Worm (Caenorhabditis elegans): Measurements from ENCODE around the gene srlf-26.

Gene srlf-26

DNA sequence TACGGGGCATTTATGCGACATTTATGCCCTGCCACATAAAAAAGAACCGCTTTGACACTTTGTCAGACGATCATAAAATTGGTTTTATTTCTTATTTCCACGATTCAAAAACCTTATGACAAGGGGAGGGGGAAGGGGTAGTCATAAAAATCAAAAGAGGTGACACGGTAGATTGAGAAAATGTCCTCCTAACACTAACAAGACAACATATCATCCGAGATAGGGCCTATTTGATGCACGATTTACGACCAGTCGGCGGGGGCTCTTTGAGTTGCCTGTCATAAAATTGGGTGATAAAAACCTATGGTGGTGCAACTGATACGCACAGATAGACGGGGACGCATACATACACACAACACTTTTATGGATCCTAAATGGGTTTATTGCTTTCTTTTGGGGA, 29.1 kb downstream of the srlf-26 start:
- TF ChIP-seq elt-2 (tag; optimal IDR thresholded peaks at IDR 0.05) (peak; percentile 89), tbx-7 (tag; optimal IDR thresholded peaks at IDR 0.05) (no peak), unc-55 (GFP tag; optimal IDR thresholded peaks at IDR 0.05) (peak; percentile 38), syd-9 (tag; optimal IDR thresholded peaks at IDR 0.05) (no peak), tbx-2 (tag; optimal IDR thresholded peaks at IDR 0.05) (peak; percentile 1), pqm-1 (tag; optimal IDR thresholded peaks at IDR 0.05) (peak; percentile 17), ceh-22 (tag; optimal IDR thresholded peaks at IDR 0.05) (no peak)

DNA sequence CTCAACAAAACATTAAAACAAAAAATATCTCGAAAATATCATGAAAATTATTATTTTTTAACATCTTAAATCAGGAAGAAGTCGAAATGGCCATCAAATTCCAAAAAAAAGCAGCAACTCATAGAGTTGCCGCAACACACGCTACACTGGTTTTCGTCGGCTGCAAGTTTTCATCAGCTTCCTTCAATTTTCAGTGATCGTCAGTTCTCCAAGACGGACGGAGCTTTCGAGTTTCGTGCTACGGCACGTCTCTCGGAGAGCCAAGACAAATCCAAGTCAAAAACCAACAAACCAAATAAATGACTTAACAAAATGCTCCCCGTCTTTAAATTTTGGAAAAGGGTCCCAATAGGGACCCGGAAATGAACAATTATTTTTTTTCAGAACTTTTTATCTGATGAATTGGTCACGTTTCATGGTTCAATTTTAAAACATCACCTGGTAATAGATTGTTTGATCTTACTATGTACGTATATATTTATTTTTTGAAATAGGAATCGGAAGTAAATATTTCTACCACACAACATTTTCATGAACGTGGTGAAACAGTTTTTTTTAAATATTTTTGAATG, 30.4 kb downstream of the srlf-26 start:
- no peak for TF ChIP-seq ceh-30 (tag; optimal IDR thresholded peaks at IDR 0.05)
- no peak for TF ChIP-seq ceh-24 (tag; optimal IDR thresholded peaks at IDR 0.05)
- TF ChIP-seq gmeb-2 (tag; optimal IDR thresholded peaks at IDR 0.05), result no peak
- TF ChIP-seq ceh-19 (GFP tag; optimal IDR thresholded peaks at IDR 0.05), result no peak
- no peak for TF ChIP-seq fkh-10 (GFP tag; optimal IDR thresholded peaks at IDR 0.05)
- TF ChIP-seq ceh-6 (GFP tag; optimal IDR thresholded peaks at IDR 0.05), result no peak
- TF ChIP-seq T23F11.4 (GFP tag; optimal IDR thresholded peaks at IDR 0.05), result no peak
- TF ChIP-seq rnt-1 (tag; optimal IDR thresholded peaks at IDR 0.05), result no peak
- no peak for TF ChIP-seq unc-3 (GFP tag; conservative IDR thresholded peaks at IDR 0.05)
- TF ChIP-seq unc-3 (tag; optimal IDR thresholded peaks at IDR 0.05), result no peak
- no peak for TF ChIP-seq ceh-45 (GFP tag; IDR thresholded peaks at IDR 0.05)
- TF ChIP-seq dve-1 (tag; optimal IDR thresholded peaks at IDR 0.05), result no peak
- no peak for TF ChIP-seq ceh-9 (tag; optimal IDR thresholded peaks at IDR 0.05)
- TF ChIP-seq sdc-2 (tag; optimal IDR thresholded peaks at IDR 0.05), result no peak
- TF ChIP-seq ama-1 (optimal IDR thresholded peaks at IDR 0.05), result no peak

DNA sequence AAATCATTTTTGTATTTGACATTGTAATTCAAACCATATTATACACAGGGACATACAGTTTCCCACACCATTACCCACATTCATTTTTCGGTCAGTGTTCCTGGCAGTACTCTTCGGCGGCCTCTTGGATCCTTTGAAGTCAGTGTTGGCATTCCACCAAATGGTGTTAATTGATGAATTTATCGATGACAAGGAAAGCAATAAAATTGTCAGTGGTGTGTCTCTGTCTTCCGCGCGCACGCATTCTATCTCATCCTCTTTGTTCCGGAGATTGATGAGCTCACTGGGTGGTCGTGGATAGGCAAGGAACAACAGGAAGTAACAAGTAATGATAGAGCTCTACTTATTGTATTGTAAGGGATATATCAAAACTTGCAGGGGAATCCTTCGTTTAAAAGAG, 31.6 kb downstream of the srlf-26 start:
- TF ChIP-seq ceh-24 (tag; optimal IDR thresholded peaks at IDR 0.05), result no peak
- TF ChIP-seq ref-2 (tag; optimal IDR thresholded peaks at IDR 0.05), result no peak
- no peak for TF ChIP-seq K09A11.1 (tag; optimal IDR thresholded peaks at IDR 0.05; ENCODE audit: insufficient read depth)
- TF ChIP-seq hlh-6 (tag; optimal IDR thresholded peaks at IDR 0.05), result no peak
- peak; percentile 77 for TF ChIP-seq unc-55 (GFP tag; optimal IDR thresholded peaks at IDR 0.05)
- no peak for TF ChIP-seq gmeb-2 (tag; optimal IDR thresholded peaks at IDR 0.05)
- no peak for TF ChIP-seq ceh-48 (tag; optimal IDR thresholded peaks at IDR 0.05)
- TF ChIP-seq hlh-8 (tag; optimal IDR thresholded peaks at IDR 0.05), result no peak
- TF ChIP-seq zip-5 (tag; optimal IDR thresholded peaks at IDR 0.05), result no peak

DNA sequence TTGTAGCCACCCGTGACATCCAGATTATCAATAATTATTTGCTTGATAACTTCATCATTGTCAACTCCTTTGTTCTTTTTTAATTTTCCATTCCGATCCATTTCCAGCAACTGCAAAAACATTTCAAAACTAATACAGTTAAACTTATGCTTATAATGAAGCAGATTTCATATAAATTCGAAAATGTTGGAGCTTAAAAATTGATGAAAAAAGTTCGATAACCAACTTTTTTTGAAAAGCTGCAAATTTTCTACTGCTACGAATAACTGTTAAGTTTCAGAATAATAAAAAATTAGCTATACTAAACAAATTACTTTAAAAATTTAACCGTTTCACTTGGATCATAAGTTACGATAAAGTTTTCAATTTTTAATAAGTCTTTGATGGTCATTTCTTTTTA, 37.5 kb downstream of the srlf-26 start, which contains the start of gene C47A4.1:
TSS of gene C47A4.1 (minus strand) at position 101 of the 400 bp plus-strand sequence.
- TF ChIP-seq npax-4 (tag; optimal IDR thresholded peaks at IDR 0.05), result no peak
- TF ChIP-seq ceh-2 (tag; optimal IDR thresholded peaks at IDR 0.05), result no peak
- TF ChIP-seq sox-4 (tag; optimal IDR thresholded peaks at IDR 0.05), result no peak
- no peak for TF ChIP-seq hlh-6 (tag; optimal IDR thresholded peaks at IDR 0.05)
- TF ChIP-seq nfya-1 (tag; optimal IDR thresholded peaks at IDR 0.05), result no peak
- no peak for TF ChIP-seq K02D7.2 (tag; optimal IDR thresholded peaks at IDR 0.05)
- no peak for TF ChIP-seq ref-2 (tag; optimal IDR thresholded peaks at IDR 0.05)
- TF ChIP-seq hlh-30 (tag; optimal IDR thresholded peaks at IDR 0.05; ENCODE audit: insufficient read depth), result no peak
- TF ChIP-seq che-1 (tag; optimal IDR thresholded peaks at IDR 0.05), result no peak
- TF ChIP-seq unc-55 (GFP tag; optimal IDR thresholded peaks at IDR 0.05), result no peak
- TF ChIP-seq mec-3 (tag; optimal IDR thresholded peaks at IDR 0.05; ENCODE audit: borderline replicate concordance), result no peak
- no peak for TF ChIP-seq elt-4 (tag; optimal IDR thresholded peaks at IDR 0.05)
- no peak for TF ChIP-seq ceh-48 (tag; optimal IDR thresholded peaks at IDR 0.05)

Measured in whole organism, late embryonic.